Fruit fly (Drosophila melanogaster): Measurements from ENCODE around the gene CG3386.
A peak's percentile ranks its signal among the peaks of the same experiment; 100 is the strongest.

The CG3386 gene

DNA sequence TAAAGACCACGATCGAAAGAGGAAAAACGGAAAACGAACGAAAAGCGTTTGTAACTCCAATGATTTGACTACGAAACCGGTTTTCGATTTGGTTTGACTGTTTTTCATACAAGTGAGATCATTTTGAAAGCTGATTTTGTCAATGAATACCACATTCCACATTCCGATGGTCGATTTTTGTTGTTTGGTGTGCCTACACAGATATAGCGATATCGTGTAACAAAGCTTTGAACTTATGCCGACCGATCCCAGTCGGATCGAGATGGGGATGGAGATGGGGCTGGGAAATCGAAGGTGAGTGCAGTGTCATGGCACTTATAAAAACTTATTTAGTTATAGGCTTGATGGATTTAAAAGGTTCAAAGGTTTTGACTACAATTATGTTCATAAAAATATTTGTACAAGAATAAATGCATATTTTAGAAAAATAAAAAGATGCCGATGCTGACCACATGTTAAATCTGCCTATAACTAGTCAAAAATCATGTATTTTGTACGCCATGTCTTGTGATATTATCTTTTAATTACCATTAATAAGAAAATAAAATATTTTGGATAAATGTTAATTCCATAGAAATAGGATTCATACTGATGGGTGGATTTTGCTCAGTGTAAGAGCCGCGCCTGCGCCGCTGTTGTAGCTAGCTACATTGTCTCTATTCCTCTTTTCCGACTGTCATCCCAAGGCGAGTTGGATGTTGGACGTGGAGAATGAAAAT is 40.0 kb downstream of the CG3386 start (continued):
- TF ChIP-seq CG16813 (GFP tag; IDR thresholded peaks at IDR 0.05; ENCODE audit: partially characterized antibody) (no peak), CG6683 (GFP tag; optimal IDR thresholded peaks at IDR 0.05) (no peak), Rx (GFP tag; IDR thresholded peaks at IDR 0.05) (no peak), CG12391 (tag; optimal IDR thresholded peaks at IDR 0.05) (peak; percentile 70), corto (GFP tag; optimal IDR thresholded peaks at IDR 0.05) (no peak), CG11398 (GFP tag; optimal IDR thresholded peaks at IDR 0.05) (no peak), exex (tag; optimal IDR thresholded peaks at IDR 0.05) (no peak), Nf-YB (GFP tag; optimal IDR thresholded peaks at IDR 0.05) (peak; percentile 45), cg (GFP tag; optimal IDR thresholded peaks at IDR 0.05) (no peak), repo (GFP tag; optimal IDR thresholded peaks at IDR 0.05) (no peak), Ada2b (GFP tag; IDR thresholded peaks at IDR 0.05) (no peak), gce (GFP tag; IDR thresholded peaks at IDR 0.05) (peak; percentile 64; the same call in 2 of the 3 replicates), HHEX (GFP tag; optimal IDR thresholded peaks at IDR 0.05) (peak; percentile 48), Med (GFP tag) (no peak), CG12071 (GFP tag; optimal IDR thresholded peaks at IDR 0.05) (no peak), CG1233 (GFP tag; optimal IDR thresholded peaks at IDR 0.05) (peak; percentile 42), insv (GFP tag; optimal IDR thresholded peaks at IDR 0.05) (no peak), Myb (GFP tag; optimal IDR thresholded peaks at IDR 0.05) (no peak), Antp (GFP tag; optimal IDR thresholded peaks at IDR 0.05) (no peak), ato (GFP tag; IDR thresholded peaks at IDR 0.05; ENCODE audit: partially characterized antibody) (no peak), Hmr (GFP tag; optimal IDR thresholded peaks at IDR 0.05) (no peak), CG10274 (GFP tag; optimal IDR thresholded peaks at IDR 0.05) (no peak), CG32532 (GFP tag; IDR thresholded peaks at IDR 0.05) (peak; percentile 63), pita (GFP tag; optimal IDR thresholded peaks at IDR 0.05) (no peak), CG8478 (optimal IDR thresholded peaks at IDR 0.05) (no peak), CG31224 (GFP tag; IDR thresholded peaks at IDR 0.05) (0 out of 2 replicates have a peak, but pooled peaks have one; percentile 28), Mrtf (GFP tag; IDR thresholded peaks at IDR 0.05) (0 out of 3 replicates have a peak, but pooled peaks have one; percentile 31), CG14860 (GFP tag; IDR thresholded peaks at IDR 0.05; ENCODE audit: partially characterized antibody) (no peak), sug (tag; optimal IDR thresholded peaks at IDR 0.05) (no peak), crp (GFP tag; optimal IDR thresholded peaks at IDR 0.05) (no peak), ase (GFP tag; IDR thresholded peaks at IDR 0.05) (no peak), Gug (GFP tag; IDR thresholded peaks at IDR 0.05) (0 out of 4 replicates have a peak, but pooled peaks have one; percentile 16), CG30403 (GFP tag; optimal IDR thresholded peaks at IDR 0.05) (peak; percentile 69), CoRest (tag; optimal IDR thresholded peaks at IDR 0.05) (peak; percentile 75), Hey (tag; optimal IDR thresholded peaks at IDR 0.05) (no peak), Dll (GFP tag; IDR thresholded peaks at IDR 0.05; ENCODE audit: partially characterized antibody) (no peak), Lpt (GFP tag; optimal IDR thresholded peaks at IDR 0.05) (no peak), CG10979 (tag; optimal IDR thresholded peaks at IDR 0.05) (peak; percentile 80), Vsx1 (GFP tag; optimal IDR thresholded peaks at IDR 0.05) (no peak), CG17186 (GFP tag; optimal IDR thresholded peaks at IDR 0.05) (no peak), Doc2 (GFP tag; IDR thresholded peaks at IDR 0.05) (no peak), Sox100B (GFP tag; optimal IDR thresholded peaks at IDR 0.05) (peak; percentile 81), Blimp-1 (GFP tag; optimal IDR thresholded peaks at IDR 0.05) (peak; percentile 63), sisA (GFP tag; IDR thresholded peaks at IDR 0.05) (peak; percentile 34; the same call in 1 of the 2 replicates), pho (GFP tag; optimal IDR thresholded peaks at IDR 0.05) (no peak), disco-r (GFP tag; optimal IDR thresholded peaks at IDR 0.05) (no peak), Ets65A (GFP tag) (peak; percentile 84), CG18764 (GFP tag; optimal IDR thresholded peaks at IDR 0.05) (no peak), gem (tag; optimal IDR thresholded peaks at IDR 0.05) (peak; percentile 85)
